Worm (Caenorhabditis elegans): ENCODE measurements around the gene C25F9.10.

- TF ChIP-seq hsf-1 (GFP tag; IDR thresholded peaks at IDR 0.05) (no peak), cebp-2 (GFP tag; IDR thresholded peaks at IDR 0.05) (no peak), madf-3 (GFP tag; IDR thresholded peaks at IDR 0.05) (no peak), snpc-3.4 (tag; optimal IDR thresholded peaks at IDR 0.05) (no peak), cebp-1 (GFP tag; IDR thresholded peaks at IDR 0.05) (peak; percentile 40; the same call in 1 of the 2 replicates), cebp-1 (tag; optimal IDR thresholded peaks at IDR 0.05) (peak; percentile 49), F39B2.1 (GFP tag; IDR thresholded peaks at IDR 0.05) (no peak), nfya-1 (tag; optimal IDR thresholded peaks at IDR 0.05; ENCODE audit: borderline replicate concordance, insufficient read depth) (no peak)
Observed at ce11 chrV:19401429-19401828, 4.1 kb upstream of the C25F9.10 start.
